Fruit fly (Drosophila melanogaster): ENCODE results near the gene CG9641.
A peak's percentile ranks its signal among the peaks of the same experiment; 100 is the strongest.

Gene CG9641

dm6 chr2L:3012780-3013179, 36.1 kb upstream of the CG9641 start (continued):
- peak; percentile 78 for TF ChIP-seq sens (GFP tag)
- TF ChIP-seq CG33213 (GFP tag; optimal IDR thresholded peaks at IDR 0.05) = no peak
- TF ChIP-seq CG30020 (tag; optimal IDR thresholded peaks at IDR 0.05) = no peak
- no peak for TF ChIP-seq ssp (GFP tag; IDR thresholded peaks at IDR 0.05)
- TF ChIP-seq p53 (GFP tag; optimal IDR thresholded peaks at IDR 0.05) = no peak
- TF ChIP-seq PHDP (tag; optimal IDR thresholded peaks at IDR 0.05) = peak; percentile 26
- TF ChIP-seq TFAM (GFP tag; optimal IDR thresholded peaks at IDR 0.05) = no peak
- no peak for TF ChIP-seq eyg (GFP tag; optimal IDR thresholded peaks at IDR 0.05)
- TF ChIP-seq CG10979 (tag; optimal IDR thresholded peaks at IDR 0.05) = peak; percentile 57
- no peak for TF ChIP-seq Dp (GFP tag; optimal IDR thresholded peaks at IDR 0.05)
- no peak for TF ChIP-seq caup (GFP tag; optimal IDR thresholded peaks at IDR 0.05; ENCODE audit: severe bottlenecking)
- peak; percentile 10; the same call in 1 of the 2 replicates for TF ChIP-seq esg (GFP tag; conservative IDR thresholded peaks at IDR 0.05)
- TF ChIP-seq Hmr (GFP tag; optimal IDR thresholded peaks at IDR 0.05) = no peak
- peak; percentile 49 for TF ChIP-seq slbo (GFP tag; IDR thresholded peaks at IDR 0.05)
- peak; percentile 14; the same call in 1 of the 2 replicates for TF ChIP-seq CG10366 (GFP tag; IDR thresholded peaks at IDR 0.05)
- no peak for TF ChIP-seq wor (GFP tag; IDR thresholded peaks at IDR 0.05)
- no peak; the same call in 1 of the 2 replicates for TF ChIP-seq H2.0 (GFP tag; IDR thresholded peaks at IDR 0.05)
- TF ChIP-seq CG4424 (GFP tag; optimal IDR thresholded peaks at IDR 0.05) = peak; percentile 27
- peak in 1 of 2 experiments; percentile 56 for TF ChIP-seq bsh (GFP tag; optimal IDR thresholded peaks at IDR 0.05)
- no peak for TF ChIP-seq lov (optimal IDR thresholded peaks at IDR 0.05)
- TF ChIP-seq lov (GFP tag; IDR thresholded peaks at IDR 0.05) = no peak
- TF ChIP-seq Gug (GFP tag; IDR thresholded peaks at IDR 0.05) = no peak
- no peak for TF ChIP-seq Nf-YA (GFP tag; IDR thresholded peaks at IDR 0.05)
- no peak for TF ChIP-seq CG6854 (GFP tag; optimal IDR thresholded peaks at IDR 0.05)
- TF ChIP-seq CrebB (tag; optimal IDR thresholded peaks at IDR 0.05) = no peak
- peak; percentile 7 for TF ChIP-seq CG1647 (GFP tag; optimal IDR thresholded peaks at IDR 0.05)
- no peak for TF ChIP-seq CG6683 (GFP tag; optimal IDR thresholded peaks at IDR 0.05)
- TF ChIP-seq stc (GFP tag; IDR thresholded peaks at IDR 0.05) = peak; percentile 33; the same call in 1 of the 2 replicates
- no peak for TF ChIP-seq CG10462 (GFP tag; optimal IDR thresholded peaks at IDR 0.05)
- TF ChIP-seq stwl (tag; optimal IDR thresholded peaks at IDR 0.05) = no peak
- TF ChIP-seq CG7928 (GFP tag; optimal IDR thresholded peaks at IDR 0.05) = no peak
- no peak for TF ChIP-seq maf-S (GFP tag; optimal IDR thresholded peaks at IDR 0.05)
- TF ChIP-seq CG9817 (tag; optimal IDR thresholded peaks at IDR 0.05) = no peak
- TF ChIP-seq CG8359 (GFP tag; optimal IDR thresholded peaks at IDR 0.05; ENCODE audit: borderline replicate concordance) = no peak
- TF ChIP-seq psq (GFP tag; optimal IDR thresholded peaks at IDR 0.05) = no peak
- TF ChIP-seq Sox102F (GFP tag; optimal IDR thresholded peaks at IDR 0.05) = peak; percentile 64
- no peak for TF ChIP-seq zen2 (GFP tag; IDR thresholded peaks at IDR 0.05; ENCODE audit: partially characterized antibody)
- TF ChIP-seq CG11696 (GFP tag; IDR thresholded peaks at IDR 0.05) = no peak
- no peak for TF ChIP-seq CG4360 (GFP tag; IDR thresholded peaks at IDR 0.05)
- TF ChIP-seq CG3065 (GFP tag; optimal IDR thresholded peaks at IDR 0.05) = no peak
- no peak for TF ChIP-seq CG14667 (GFP tag; IDR thresholded peaks at IDR 0.05)
- TF ChIP-seq YL-1 (GFP tag; optimal IDR thresholded peaks at IDR 0.05) = no peak
- TF ChIP-seq gce (GFP tag; IDR thresholded peaks at IDR 0.05) = 0 out of 3 replicates have a peak, but pooled peaks have one; percentile 29
- TF ChIP-seq Opbp (GFP tag; IDR thresholded peaks at IDR 0.05; ENCODE audit: partially characterized antibody) = no peak
- TF ChIP-seq dysf (GFP tag; IDR thresholded peaks at IDR 0.05) = peak; percentile 59; the same call in 2 of the 3 replicates
- TF ChIP-seq gem (tag; optimal IDR thresholded peaks at IDR 0.05) = no peak
- no peak for TF ChIP-seq NFAT (GFP tag; IDR thresholded peaks at IDR 0.05)
- TF ChIP-seq CG15696 (tag; optimal IDR thresholded peaks at IDR 0.05) = peak; percentile 12
- peak; percentile 29 for TF ChIP-seq CG8388 (GFP tag; optimal IDR thresholded peaks at IDR 0.05)
- no peak for TF ChIP-seq ERR (GFP tag; optimal IDR thresholded peaks at IDR 0.05)
- TF ChIP-seq sc (optimal IDR thresholded peaks at IDR 0.05) = no peak
- no peak for TF ChIP-seq sc (GFP tag; optimal IDR thresholded peaks at IDR 0.05)

Measured in whole organism, embryonic.